Worm (Caenorhabditis elegans): ENCODE measurements around the gene ZK262.20.

DNA sequence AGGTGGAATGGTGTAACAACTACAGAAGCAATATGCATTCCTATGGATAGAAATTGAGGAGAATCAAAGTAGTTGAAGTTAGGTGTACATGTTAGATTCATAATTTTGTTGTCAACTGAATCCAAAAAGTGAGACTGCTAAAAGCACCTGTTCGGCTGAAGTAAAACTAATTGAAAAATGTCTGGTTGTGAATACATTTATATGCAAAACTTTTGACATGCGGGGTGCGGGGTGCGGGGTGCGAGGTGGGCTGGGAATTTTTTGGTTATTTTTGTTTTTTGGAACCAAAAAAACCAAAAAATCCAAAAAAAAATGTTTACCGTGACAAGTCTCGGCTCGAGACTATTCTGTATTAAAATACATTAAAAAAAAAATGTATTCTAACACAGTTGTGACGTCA, 24.7 kb downstream of the ZK262.20 start, which contains the start of gene srh-207:
- TF ChIP-seq nhr-12 (tag; optimal IDR thresholded peaks at IDR 0.05) (no peak), mef-2 (tag; optimal IDR thresholded peaks at IDR 0.05) (no peak), tbx-2 (tag; optimal IDR thresholded peaks at IDR 0.05) (no peak), nhr-20 (tag; optimal IDR thresholded peaks at IDR 0.05) (no peak), lin-15B (tag; optimal IDR thresholded peaks at IDR 0.05) (no peak), nhr-19 (GFP tag; conservative IDR thresholded peaks at IDR 0.05) (no peak), nhr-11 (tag; optimal IDR thresholded peaks at IDR 0.05) (no peak), ama-1 (optimal IDR thresholded peaks at IDR 0.05) (no peak), mdl-1 (tag; optimal IDR thresholded peaks at IDR 0.05) (no peak), snpc-4 (tag; optimal IDR thresholded peaks at IDR 0.05) (no peak), C04F5.9 (tag; optimal IDR thresholded peaks at IDR 0.05) (no peak)
